Worm (Caenorhabditis elegans) whole organism, L4/young adult: Measurements from ENCODE around the gene ZK686.5.
A peak's percentile ranks its signal among the peaks of the same experiment; 100 is the strongest.

Experiments used
- W03F9.2 ChIP-seq: fragments of 150-350 bp; optimal IDR thresholded peaks from 2 replicates; lab custom pipeline; 2014; ENCODE audit warnings: missing biosample characterization, missing genetic modification characterization
- dao-5 ChIP-seq: sonication (generic microtip); optimal IDR thresholded peaks from 2 replicates; lab custom pipeline; 2016; ENCODE audit warnings: missing genotype, missing genetic modification characterization, moderate library complexity, missing compliant biosample characterization
- him-1 ChIP-seq: sonication (generic microtip); optimal IDR thresholded peaks from 2 replicates; lab custom pipeline; 2016; ENCODE audit warnings: missing genotype, missing genetic modification reagents, missing genetic modification characterization, missing compliant biosample characterization

Gene ZK686.5

ce11 chrIII:7725483-7726250, 41.6 kb downstream of the ZK686.5 start:
- TF ChIP-seq him-1 (peak; percentile 7), dao-5 (tag; lab: Kevin White, UChicago) (no peak), W03F9.2 (no peak)

ce11 chrIII:7724433-7724832, 42.9 kb downstream of the ZK686.5 start:
- TF ChIP-seq him-1 = peak; percentile 26
- no peak for TF ChIP-seq W03F9.2
- TF ChIP-seq dao-5 (tag; lab: Kevin White, UChicago) = no peak

DNA sequence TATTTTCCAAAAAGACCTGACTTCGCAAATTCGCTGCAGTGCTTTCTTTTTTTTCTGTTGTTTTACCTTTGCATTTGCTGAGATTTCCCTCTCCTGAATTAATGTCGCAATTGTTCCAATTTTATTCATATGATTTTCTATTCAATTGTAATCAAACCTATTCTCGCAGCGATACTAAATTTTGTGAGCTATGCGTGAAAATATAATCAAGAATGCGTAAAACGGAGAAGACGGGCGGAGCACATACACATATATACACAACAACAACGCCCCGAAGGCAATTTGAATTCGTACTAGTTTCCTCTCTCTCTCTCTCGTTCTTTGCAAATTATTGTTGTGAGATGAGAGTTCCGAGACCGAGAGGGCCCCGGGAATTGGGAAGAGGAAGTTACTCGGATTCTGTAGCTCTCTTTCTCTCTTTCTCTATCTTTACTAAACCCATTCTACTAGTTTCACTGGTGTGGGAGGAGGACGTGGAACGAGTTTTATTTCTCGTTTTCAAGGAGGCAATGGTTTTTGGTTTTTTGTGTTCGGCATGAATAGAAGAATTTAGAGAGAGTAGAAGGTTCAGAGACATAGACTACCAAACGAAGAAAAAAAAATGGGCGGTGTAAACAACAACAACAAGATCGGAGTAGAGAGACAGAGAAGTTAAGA, 43.8 kb downstream of the ZK686.5 start:
- TF ChIP-seq him-1 (no peak), dao-5 (tag; lab: Kevin White, UChicago) (no peak), W03F9.2 (peak; percentile 37)

ce11 chrIII:7722999-7723398, 44.3 kb downstream of the ZK686.5 start:
- TF ChIP-seq W03F9.2 = no peak
- no peak for TF ChIP-seq him-1
- TF ChIP-seq dao-5 (tag; lab: Kevin White, UChicago) = no peak

ce11 chrIII:7722411-7722810, 44.9 kb downstream of the ZK686.5 start:
- TF ChIP-seq dao-5 (tag; lab: Kevin White, UChicago) (no peak), W03F9.2 (no peak), him-1 (no peak)

DNA sequence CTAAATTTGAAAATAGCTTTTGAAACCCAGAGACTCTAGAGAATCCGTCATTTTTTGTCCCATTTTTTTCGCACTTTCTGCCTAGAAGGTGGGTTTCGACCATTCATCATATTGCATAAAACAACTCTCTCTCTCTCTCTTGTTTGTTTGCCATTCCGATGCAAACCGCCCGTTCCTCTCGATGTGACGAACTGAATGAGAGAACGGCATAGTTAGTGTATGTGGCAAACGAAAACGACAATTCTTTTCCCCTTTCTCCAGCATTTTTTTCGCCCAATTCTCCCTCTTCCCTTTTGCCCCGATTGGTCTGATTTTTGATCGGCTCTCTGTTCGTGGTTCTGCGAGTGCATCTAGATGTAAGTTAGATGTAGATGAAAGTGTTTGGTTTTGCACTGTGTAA, 45.8 kb downstream of the ZK686.5 start:
- TF ChIP-seq dao-5 (tag; lab: Kevin White, UChicago) = no peak
- TF ChIP-seq W03F9.2 = no peak
- TF ChIP-seq him-1 = no peak

ce11 chrIII:7720861-7721260, 46.5 kb downstream of the ZK686.5 start:
- TF ChIP-seq dao-5 (tag; lab: Kevin White, UChicago) = no peak
- peak; percentile 52 for TF ChIP-seq him-1
- TF ChIP-seq W03F9.2 = peak; percentile 47

- TF ChIP-seq dao-5 (tag; lab: Kevin White, UChicago) (no peak), him-1 (no peak), W03F9.2 (no peak)
Observed at ce11 chrIII:7719364-7719936, 47.9 kb downstream of the ZK686.5 start, which contains the start of gene ncl-1. ncl-1 (plus strand) TSS chrIII:7719729.

DNA sequence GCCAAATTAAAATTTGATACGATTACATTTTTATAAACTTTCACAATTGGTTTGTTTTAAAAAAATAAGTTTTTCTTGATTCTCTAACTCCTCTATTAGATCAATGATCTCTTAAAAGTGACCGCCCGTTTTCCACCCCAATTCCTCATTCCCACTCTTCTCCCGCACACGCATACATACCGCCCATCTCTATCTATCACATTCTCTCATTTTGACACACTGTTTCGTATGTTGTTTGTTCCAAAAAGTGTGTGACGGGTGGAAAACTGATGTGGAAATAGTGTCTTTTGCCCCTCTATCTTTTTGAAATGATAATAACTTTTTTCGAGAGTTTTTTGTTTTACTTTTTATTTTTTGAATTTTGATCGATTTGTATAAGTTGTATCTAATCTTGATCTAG, 49.0 kb downstream of the ZK686.5 start:
- no peak for TF ChIP-seq dao-5 (tag; lab: Kevin White, UChicago)
- TF ChIP-seq W03F9.2 = peak; percentile 56
- no peak for TF ChIP-seq him-1

DNA sequence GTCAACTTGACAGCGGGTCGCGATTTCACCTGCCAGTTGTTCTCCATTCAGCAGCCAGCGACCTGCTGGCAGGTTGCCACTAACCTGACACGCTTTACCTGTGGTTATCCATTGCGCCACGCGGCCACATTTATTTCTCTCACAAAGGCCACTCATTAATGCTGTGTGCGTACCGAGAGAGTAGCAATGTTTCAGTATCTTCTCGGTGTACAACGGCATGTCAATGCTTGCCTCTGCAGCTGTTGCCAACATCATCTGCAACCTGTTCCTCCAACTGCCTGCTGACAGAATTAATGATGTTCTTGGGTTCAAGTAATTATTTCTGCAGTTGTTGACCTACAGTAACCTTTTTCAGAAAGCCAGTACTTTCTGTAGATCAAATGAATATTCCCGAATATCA, 50.8 kb downstream of the ZK686.5 start:
- TF ChIP-seq dao-5 (tag; lab: Kevin White, UChicago) (no peak), W03F9.2 (no peak), him-1 (no peak)
